In the genomic region with DNA sequence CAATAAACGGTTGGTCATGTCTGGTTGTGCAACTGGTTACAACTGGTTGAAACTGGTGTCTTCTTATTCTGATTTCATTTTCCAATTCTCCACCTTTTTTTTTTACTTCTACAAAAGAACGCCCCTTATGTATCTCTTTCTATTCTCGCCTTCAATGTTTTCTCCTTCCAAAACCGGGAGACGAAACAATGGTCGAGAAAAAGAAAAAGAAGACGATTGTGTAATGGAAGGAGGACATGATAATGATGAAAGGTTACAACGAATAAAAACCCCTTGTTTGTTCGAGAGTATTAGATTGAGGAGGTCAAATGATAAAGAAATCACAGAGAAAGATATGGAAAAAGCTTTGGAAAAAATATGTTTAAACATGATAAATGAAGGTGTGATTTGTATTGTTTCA, we compare ENCODE assay signal across 3 worm cellular contexts.
TF ChIP-seq lines count a peak whose summit lies in the region.

A gene (minus strand): TSS at position 28 of the 400 bp plus-strand sequence.

TF ChIP-seq in whole organism, L1 larva, 84 proteins besides CTCF, POLR2A, EP300 and RAD21:
- peak; percentile 2 for TF ChIP-seq lin-14 (GFP tag; optimal IDR thresholded peaks at IDR 0.05; lab: Kevin White, UChicago)
- peak; percentile 89 for TF ChIP-seq blmp-1 (tag; optimal IDR thresholded peaks at IDR 0.05; lab: Kevin White, UChicago)
- TF ChIP-seq lin-15B (tag; optimal IDR thresholded peaks at IDR 0.05; lab: Kevin White, UChicago), result no peak
- TF ChIP-seq xbp-1 (tag; optimal IDR thresholded peaks at IDR 0.05; lab: Kevin White, UChicago), result no peak
- TF ChIP-seq mab-9 (GFP tag; IDR thresholded peaks at IDR 0.05; lab: Robert Waterston, UW), result no peak
- no peak for TF ChIP-seq lir-3 (tag; optimal IDR thresholded peaks at IDR 0.05; lab: Kevin White, UChicago; ENCODE audit: poor library complexity)
- peak; percentile 67 for TF ChIP-seq nhr-85 (tag; lab: Kevin White, UChicago)
- no peak for TF ChIP-seq unc-30 (tag; optimal IDR thresholded peaks at IDR 0.05; lab: Kevin White, UChicago)
- TF ChIP-seq ceh-63 (GFP tag; optimal IDR thresholded peaks at IDR 0.05; lab: Kevin White, UChicago), result no peak
- no peak for TF ChIP-seq aly-2 (tag; optimal IDR thresholded peaks at IDR 0.05; lab: Kevin White, UChicago)
- peak in 1 of 6 experiments; percentile 49 for TF ChIP-seq elt-3 (tag; optimal IDR thresholded peaks at IDR 0.05; lab: Kevin White, UChicago)
- TF ChIP-seq ets-5 (GFP tag; IDR thresholded peaks at IDR 0.05; lab: Robert Waterston, UW), result no peak
- TF ChIP-seq nhr-90 (tag; optimal IDR thresholded peaks at IDR 0.05; lab: Kevin White, UChicago; ENCODE audit: poor library complexity), result no peak

TF ChIP-seq in whole organism, L3 larva, 47 proteins besides CTCF, POLR2A, EP300 and RAD21:
- no peak for TF ChIP-seq sea-2 (GFP tag; optimal IDR thresholded peaks at IDR 0.05; lab: Kevin White, UChicago)
- TF ChIP-seq nhr-25 (tag; optimal IDR thresholded peaks at IDR 0.05; lab: Kevin White, UChicago), result no peak
- peak; percentile 55 for TF ChIP-seq nhr-23 (tag; optimal IDR thresholded peaks at IDR 0.05; lab: Kevin White, UChicago)
- TF ChIP-seq pqm-1 (tag; optimal IDR thresholded peaks at IDR 0.05; lab: Kevin White, UChicago), result no peak
- peak; percentile 37 for TF ChIP-seq ama-1 (optimal IDR thresholded peaks at IDR 0.05; lab: Kevin White, UChicago)

TF ChIP-seq in whole organism, L4 larva, 104 proteins besides CTCF, POLR2A, EP300 and RAD21:
- TF ChIP-seq ama-1 (optimal IDR thresholded peaks at IDR 0.05; lab: Kevin White, UChicago), result no peak
- peak; percentile 39 for TF ChIP-seq nhr-28 (tag; optimal IDR thresholded peaks at IDR 0.05; lab: Kevin White, UChicago)
- peak; percentile 24 for TF ChIP-seq dve-1 (tag; optimal IDR thresholded peaks at IDR 0.05; lab: Kevin White, UChicago; ENCODE audit: insufficient read depth)
- peak in 1 of 2 experiments; percentile 35 for TF ChIP-seq unc-62 (GFP tag; optimal IDR thresholded peaks at IDR 0.05 in 1 of 2; lab: Kevin White, UChicago)
- no peak for TF ChIP-seq unc-62 (tag; optimal IDR thresholded peaks at IDR 0.05; lab: Kevin White, UChicago)
- no peak for TF ChIP-seq dmd-6 (GFP tag; IDR thresholded peaks at IDR 0.05; lab: Robert Waterston, UW)
